Worm (Caenorhabditis elegans): ENCODE results near the gene ptr-4.

ce11 chrX:6015096-6015495 lies 50.7 kb downstream of the ptr-4 start, which contains the start of gene C09B8.8:
- no peak for TF ChIP-seq ama-1 (optimal IDR thresholded peaks at IDR 0.05)
- no peak for TF ChIP-seq tbx-11 (GFP tag; IDR thresholded peaks at IDR 0.05)

Data from whole organism, early embryonic.